Fruit fly (Drosophila melanogaster) whole organism, embryonic: ENCODE measurements around the gene CG4660.

ENCODE experiments used
- Asciz ChIP-seq: fragments of 200-800 bp; sonication (Bioruptor generic); optimal IDR thresholded peaks from 2 replicates; lab custom pipeline; 2017; ENCODE audit warnings: missing biosample characterization, mild to moderate bottlenecking, missing genetic modification characterization, missing genetic modification reagents
- Awh ChIP-seq: fragments of 200-800 bp; sonication (Bioruptor generic); IDR thresholded peaks from 2 replicates; pipeline ENCODE4, ENCODE4 v1.3.6; 2022; ENCODE audit warnings: missing biosample characterization, missing genetic modification characterization
- B-H1 ChIP-seq: fragments of 200-800 bp; sonication (Bioruptor generic); IDR thresholded peaks from 3 replicates; pipeline ENCODE4 v1.3.6; 2022; ENCODE audit warnings: missing biosample characterization, missing genetic modification characterization
- CG10979 ChIP-seq: fragments of 200-800 bp; sonication (Bioruptor generic); optimal IDR thresholded peaks from 2 replicates; lab custom pipeline; 2018; ENCODE audit warnings: missing biosample characterization, mild to moderate bottlenecking, missing genetic modification characterization, moderate library complexity
- CG11696 ChIP-seq: fragments of 200-800 bp; sonication (Bioruptor generic); IDR thresholded peaks from 2 replicates; pipeline ENCODE4 v1.3.6; 2022; ENCODE audit warnings: missing biosample characterization, missing genetic modification characterization
- CG12155 ChIP-seq: fragments of 200-800 bp; sonication (Bioruptor generic); optimal IDR thresholded peaks from 3 replicates; lab custom pipeline; 2016; ENCODE audit warnings: missing biosample characterization, missing genetic modification characterization
- CG12391 ChIP-seq: fragments of 200-800 bp; sonication (Bioruptor generic); optimal IDR thresholded peaks from 3 replicates; lab custom pipeline; 2018; ENCODE audit warnings: missing biosample characterization, mild to moderate bottlenecking, missing genetic modification characterization, moderate library complexity
- CG13123 ChIP-seq: fragments of 200-800 bp; sonication (Bioruptor generic); optimal IDR thresholded peaks from 2 replicates; lab custom pipeline; 2016; ENCODE audit warnings: missing biosample characterization, missing genetic modification characterization
- CG1603 ChIP-seq: fragments of 200-800 bp; sonication (Bioruptor generic); optimal IDR thresholded peaks from 2 replicates; lab custom pipeline; 2019; ENCODE audit warnings: missing biosample characterization, mild to moderate bottlenecking, missing genetic modification characterization, moderate library complexity
- CG17385 ChIP-seq: fragments of 200-800 bp; sonication (Bioruptor generic); optimal IDR thresholded peaks from 3 replicates; lab custom pipeline; 2018; ENCODE audit warnings: missing biosample characterization, mild to moderate bottlenecking, missing genetic modification characterization
- CG32767 ChIP-seq: fragments of 200-800 bp; sonication (Bioruptor generic); IDR thresholded peaks from 2 replicates; pipeline ENCODE4 v1.3.6; 2022; ENCODE audit warnings: missing biosample characterization, missing genetic modification characterization
- CG34224 ChIP-seq: fragments of 200-800 bp; sonication (Bioruptor generic); IDR thresholded peaks from 3 replicates; pipeline ENCODE4 v1.3.6; 2022; ENCODE audit warnings: missing biosample characterization, missing genetic modification characterization; ENCODE audit not compliant: partially characterized antibody
- CG3838 ChIP-seq: fragments of 200-800 bp; sonication (Bioruptor generic); optimal IDR thresholded peaks from 3 replicates; lab custom pipeline; 2016; ENCODE audit warnings: missing biosample characterization, missing genetic modification characterization
- CG6254 ChIP-seq: fragments of 200-800 bp; sonication (Bioruptor generic); optimal IDR thresholded peaks from 3 replicates; lab custom pipeline; 2017; ENCODE audit warnings: mild to moderate bottlenecking, missing biosample characterization, missing genetic modification reagents, missing genetic modification characterization
- CG6683 ChIP-seq: fragments of 200-800 bp; sonication (Bioruptor generic); optimal IDR thresholded peaks from 2 replicates; lab custom pipeline; 2017; ENCODE audit warnings: missing biosample characterization, mild to moderate bottlenecking, missing genetic modification characterization, missing genetic modification reagents
- CG9437 ChIP-seq: fragments of 200-800 bp; sonication (Bioruptor generic); optimal IDR thresholded peaks from 2 replicates; lab custom pipeline; 2018; ENCODE audit warnings: missing biosample characterization, mild to moderate bottlenecking, missing genetic modification characterization
- CG9932 ChIP-seq: fragments of 200-800 bp; sonication (Bioruptor generic); IDR thresholded peaks from 2 replicates; pipeline ENCODE4 v1.3.6; 2022; ENCODE audit warnings: missing biosample characterization, missing genetic modification characterization
- Ets65A ChIP-seq: fragments of 200-800 bp; sonication (Bioruptor generic); peaks from one replicate; lab custom pipeline; 2016; ENCODE audit warnings: missing biosample characterization, missing genetic modification characterization
- HLH4C ChIP-seq: fragments of 200-800 bp; sonication (Bioruptor generic); IDR thresholded peaks from 3 replicates; pipeline ENCODE4 v1.3.6; 2022; ENCODE audit warnings: missing biosample characterization, missing genetic modification characterization; ENCODE audit not compliant: partially characterized antibody
- Hey ChIP-seq: fragments of 200-800 bp; sonication (Bioruptor generic); optimal IDR thresholded peaks from 3 replicates; lab custom pipeline; 2018; ENCODE audit warnings: missing biosample characterization, mild to moderate bottlenecking, missing genetic modification characterization
- Jarid2 ChIP-seq: fragments of 200-800 bp; sonication (Bioruptor generic); optimal IDR thresholded peaks from 3 replicates; lab custom pipeline; 2017; ENCODE audit warnings: mild to moderate bottlenecking, missing biosample characterization, missing genetic modification reagents, missing genetic modification characterization
- Kr ChIP-seq: fragments of 200-800 bp; sonication (Bioruptor generic); optimal IDR thresholded peaks from 2 replicates; lab custom pipeline; 2017; ENCODE audit warnings: missing biosample characterization, mild to moderate bottlenecking, missing genetic modification characterization
- Max ChIP-seq: fragments of 200-800 bp; sonication (Bioruptor generic); optimal IDR thresholded peaks from 2 replicates; lab custom pipeline; 2016; ENCODE audit warnings: missing biosample characterization, mild to moderate bottlenecking, missing genetic modification characterization
- Nf-YA ChIP-seq: fragments of 200-800 bp; sonication (Bioruptor generic); IDR thresholded peaks from 2 replicates; pipeline ENCODE4 v1.3.6; 2022; ENCODE audit warnings: missing biosample characterization, missing genetic modification characterization
- Pdp1 ChIP-seq, 2 experiments: fragments of 200-800 bp; sonication (Bioruptor generic); optimal IDR thresholded peaks; 3 replicates each; lab custom pipeline; 2016; ENCODE audit warnings: missing biosample characterization in 2 of 2, missing genetic modification characterization in 2 of 2, mild to moderate bottlenecking in 1 of 2, moderate library complexity in 1 of 2
- Poxn ChIP-seq: fragments of 200-800 bp; sonication (Bioruptor generic); IDR thresholded peaks from 2 replicates; pipeline ENCODE4 v1.3.6; 2022; ENCODE audit warnings: missing biosample characterization, missing genetic modification characterization
- Six4 ChIP-seq: fragments of 200-800 bp; sonication (Bioruptor generic); optimal IDR thresholded peaks from 2 replicates; lab custom pipeline; 2016; ENCODE audit warnings: missing biosample characterization, missing genetic modification characterization
- TFAM ChIP-seq: fragments of 200-800 bp; sonication (Bioruptor generic); optimal IDR thresholded peaks from 2 replicates; lab custom pipeline; 2017; ENCODE audit warnings: missing biosample characterization, missing genetic modification characterization, inconsistent platforms
- Trl ChIP-seq, 3 experiments: fragments of >200 bp in 2 of 3; fragments of 200-800 bp in 1 of 3; sonication (Bioruptor generic) in 1 of 3; optimal IDR thresholded peaks; 2 replicates in 1 of 3; 3 replicates in 2 of 3; lab custom pipeline; 2016 to 2017; ENCODE audit warnings: missing biosample characterization in 1 of 3, missing genetic modification characterization in 1 of 3
- ara ChIP-seq: fragments of 200-800 bp; sonication (Bioruptor generic); IDR thresholded peaks from 2 replicates; pipeline ENCODE4 v1.3.6; 2022; ENCODE audit warnings: missing biosample characterization, missing genetic modification characterization
- ase ChIP-seq: fragments of 200-800 bp; sonication (Bioruptor generic); IDR thresholded peaks from 3 replicates; pipeline ENCODE4 v1.3.6; 2022; ENCODE audit warnings: missing biosample characterization, missing genetic modification characterization
- bcd ChIP-seq: fragments of 200-800 bp; sonication (Bioruptor generic); optimal IDR thresholded peaks from 2 replicates; lab custom pipeline; 2017; ENCODE audit warnings: missing biosample characterization, mild to moderate bottlenecking, missing genetic modification characterization
- btn ChIP-seq: fragments of 200-800 bp; sonication (Bioruptor generic); optimal IDR thresholded peaks from 2 replicates; lab custom pipeline; 2016; ENCODE audit warnings: missing biosample characterization, missing genetic modification characterization
- chm ChIP-seq: fragments of 200-800 bp; sonication (Bioruptor generic); IDR thresholded peaks from 2 replicates; pipeline ENCODE4 v1.3.6; 2022; ENCODE audit warnings: missing biosample characterization, missing genetic modification characterization
- danr ChIP-seq: fragments of 200-800 bp; sonication (Bioruptor generic); IDR thresholded peaks from 2 replicates; pipeline ENCODE4 v1.3.6; 2022; ENCODE audit warnings: missing biosample characterization, missing genetic modification characterization
- dati ChIP-seq: fragments of 200-800 bp; sonication (Bioruptor generic); IDR thresholded peaks from 2 replicates; pipeline ENCODE4 v1.3.6; 2022; ENCODE audit warnings: missing biosample characterization, missing genetic modification characterization
- dm ChIP-seq: fragments of 200-800 bp; sonication (Bioruptor generic); optimal IDR thresholded peaks from 3 replicates; lab custom pipeline; 2016; ENCODE audit warnings: missing biosample characterization, missing genetic modification characterization
- dysf ChIP-seq: fragments of 200-800 bp; sonication (Bioruptor generic); IDR thresholded peaks from 3 replicates; pipeline ENCODE4 v1.3.6; 2022; ENCODE audit warnings: missing biosample characterization, missing genetic modification characterization
- exex ChIP-seq: fragments of 200-800 bp; sonication (Bioruptor generic); optimal IDR thresholded peaks from 4 replicates; lab custom pipeline; 2018; ENCODE audit warnings: missing biosample characterization, mild to moderate bottlenecking, missing genetic modification characterization, moderate library complexity
- ftz-f1 ChIP-seq: fragments of 200-800 bp; sonication (Bioruptor generic); optimal IDR thresholded peaks from 2 replicates; lab custom pipeline; 2016; ENCODE audit warnings: missing biosample characterization, missing genetic modification characterization
- gsb-n ChIP-seq: fragments of 200-800 bp; sonication (Bioruptor generic); optimal IDR thresholded peaks from 3 replicates; lab custom pipeline; 2018; ENCODE audit warnings: missing biosample characterization, mild to moderate bottlenecking, missing genetic modification characterization
- hbn ChIP-seq: fragments of 200-800 bp; sonication (Bioruptor generic); IDR thresholded peaks from 2 replicates; pipeline ENCODE4 v1.3.6; 2022; ENCODE audit warnings: missing biosample characterization, missing genetic modification characterization; ENCODE audit not compliant: partially characterized antibody
- hth ChIP-seq: fragments of >200 bp; optimal IDR thresholded peaks from 2 replicates; lab custom pipeline; 2017; ENCODE audit warnings: inconsistent platforms
- jumu ChIP-seq: fragments of 200-800 bp; sonication (Bioruptor generic); optimal IDR thresholded peaks from 3 replicates; lab custom pipeline; 2016; ENCODE audit warnings: missing biosample characterization, missing genetic modification characterization
- lilli ChIP-seq: fragments of 200-800 bp; sonication (Bioruptor generic); optimal IDR thresholded peaks from 3 replicates; lab custom pipeline; 2016; ENCODE audit warnings: missing biosample characterization, missing genetic modification characterization
- maf-S ChIP-seq: fragments of 200-800 bp; sonication (Bioruptor generic); optimal IDR thresholded peaks from 2 replicates; lab custom pipeline; 2016; ENCODE audit warnings: missing biosample characterization, missing genetic modification characterization
- onecut ChIP-seq: fragments of 200-800 bp; sonication (Bioruptor generic); IDR thresholded peaks from 2 replicates; pipeline ENCODE4 v1.3.6; 2022; ENCODE audit warnings: missing biosample characterization, missing genetic modification characterization
- phol ChIP-seq: fragments of 200-800 bp; sonication (Bioruptor generic); optimal IDR thresholded peaks from 3 replicates; lab custom pipeline; 2018; ENCODE audit warnings: missing biosample characterization, mild to moderate bottlenecking, missing genetic modification characterization, moderate library complexity
- sd ChIP-seq: fragments of 200-800 bp; sonication (Bioruptor generic); optimal IDR thresholded peaks from 3 replicates; lab custom pipeline; 2018; ENCODE audit warnings: missing biosample characterization, mild to moderate bottlenecking, missing genetic modification characterization, moderate library complexity
- tna ChIP-seq: fragments of 200-800 bp; sonication (Bioruptor generic); IDR thresholded peaks from 2 replicates; pipeline ENCODE4 v1.3.6; 2022; ENCODE audit warnings: missing biosample characterization, missing genetic modification characterization; ENCODE audit not compliant: partially characterized antibody
- ttk ChIP-seq: fragments of 200-800 bp; sonication (Bioruptor generic); IDR thresholded peaks from 2 replicates; pipeline ENCODE4 v2.1.2; 2022; ENCODE audit warnings: missing biosample characterization, missing genetic modification characterization

Gene CG4660

DNA sequence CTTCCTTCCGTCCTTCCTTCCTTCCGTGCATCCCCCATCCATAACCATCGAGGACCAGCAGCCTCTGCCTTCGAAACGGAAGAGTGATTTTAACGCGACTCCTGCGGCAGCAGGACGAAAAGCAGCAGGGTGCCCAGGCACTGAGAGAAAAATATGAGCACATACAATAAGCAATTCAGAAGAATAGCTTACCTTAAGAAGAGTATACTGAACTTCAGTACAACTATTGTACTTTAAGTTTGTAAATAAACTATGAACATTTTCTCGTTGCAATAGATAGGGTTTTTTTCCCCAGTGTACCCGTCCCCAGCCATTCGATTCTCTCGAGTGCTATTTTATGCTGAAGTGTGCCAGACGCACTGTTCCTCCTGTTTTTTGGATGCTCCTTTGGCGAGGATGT lies 49.5 kb downstream of the CG4660 start (continued):
- TF ChIP-seq CG32767 (peak; percentile 76), jumu (peak; percentile 74), B-H1 (peak; percentile 69), Poxn (GFP tag; lab: Robert Waterston, UW) (no peak), gsb-n (tag; lab: Kevin White, UChicago) (peak; percentile 63), Jarid2 (GFP tag; lab: Kevin White, UChicago) (peak; percentile 49), Kr (GFP tag; lab: Kevin White, UChicago) (no peak), Awh (GFP tag; lab: Robert Waterston, UW) (peak; percentile 76), Max (peak; percentile 44), Hey (peak; percentile 90), tna (GFP tag; lab: Robert Waterston, UW) (no peak), dysf (GFP tag; lab: Robert Waterston, UW) (peak; percentile 82), lilli (GFP tag; lab: Kevin White, UChicago) (peak; percentile 74), CG12391 (peak; percentile 81), CG3838 (GFP tag; lab: Kevin White, UChicago) (no peak), dm (GFP tag; lab: Kevin White, UChicago) (peak; percentile 53), TFAM (GFP tag; lab: Kevin White, UChicago) (peak; percentile 29), onecut (GFP tag; lab: Robert Waterston, UW) (peak; percentile 78), hth (lab: Kevin White, UChicago) (no peak), CG6254 (peak; percentile 73), CG11696 (GFP tag; lab: Robert Waterston, UW) (0 out of 2 replicates have a peak, but pooled peaks have one; percentile 38), chm (GFP tag; lab: Robert Waterston, UW) (peak; percentile 86; the same call in 1 of the 2 replicates), maf-S (GFP tag; lab: Kevin White, UChicago) (peak; percentile 79), danr (GFP tag; lab: Robert Waterston, UW) (peak; percentile 50; the same call in 1 of the 2 replicates), CG13123 (GFP tag; lab: Kevin White, UChicago) (peak; percentile 7), ara (GFP tag; lab: Robert Waterston, UW) (peak; percentile 84), ttk (GFP tag; lab: Robert Waterston, UW) (peak; percentile 70), Six4 (GFP tag; lab: Kevin White, UChicago) (peak; percentile 69), phol (tag; lab: Kevin White, UChicago) (peak; percentile 83), CG1603 (tag; lab: Kevin White, UChicago) (peak; percentile 90), bcd (GFP tag; lab: Kevin White, UChicago) (peak; percentile 76), exex (tag; lab: Kevin White, UChicago) (no peak), CG34224 (no peak), CG9932 (GFP tag; lab: Robert Waterston, UW) (peak; percentile 47), HLH4C (GFP tag; lab: Robert Waterston, UW) (no peak), dati (GFP tag; lab: Robert Waterston, UW) (peak; percentile 60; the same call in 1 of the 2 replicates), hbn (GFP tag; lab: Robert Waterston, UW) (no peak), ase (GFP tag; lab: Robert Waterston, UW) (peak; percentile 51; the same call in 1 of the 3 replicates), Trl (optimal IDR thresholded peaks at IDR 0.05; lab: Kevin White, UChicago) (no peak), Trl (GFP tag; optimal IDR thresholded peaks at IDR 0.05; lab: Kevin White, UChicago) (peak; percentile 86), CG10979 (tag; lab: Kevin White, UChicago) (peak; percentile 88), Pdp1 (GFP tag; optimal IDR thresholded peaks at IDR 0.05; lab: Kevin White, UChicago) (peak; percentile 71 to 74), btn (GFP tag; lab: Kevin White, UChicago) (peak; percentile 83), CG17385 (GFP tag; lab: Kevin White, UChicago) (peak; percentile 70), Asciz (GFP tag; lab: Kevin White, UChicago) (peak; percentile 65), Nf-YA (GFP tag; lab: Robert Waterston, UW) (peak; percentile 43; the same call in 1 of the 2 replicates), ftz-f1 (no peak), CG6683 (peak; percentile 52), Ets65A (GFP tag; lab: Kevin White, UChicago) (peak; percentile 97), CG9437 (peak; percentile 40), CG12155 (peak; percentile 42), sd (tag; lab: Kevin White, UChicago) (peak; percentile 19)
